Worm (Caenorhabditis elegans) whole organism, L1 larva: Measurements from ENCODE around the gene K07B1.4.

Source experiments
- C34B4.2 ChIP-seq: sonication (generic microtip); optimal IDR thresholded peaks from 2 replicates; lab custom pipeline; 2017; ENCODE audit warnings: mild to moderate bottlenecking, missing genetic modification characterization, missing compliant biosample characterization
- F16B12.6 ChIP-seq: fragments of 150-350 bp; optimal IDR thresholded peaks from 2 replicates; lab custom pipeline; 2014; ENCODE audit warnings: missing biosample characterization, missing genetic modification characterization
- Y116A8C.19 ChIP-seq: sonication (generic microtip); optimal IDR thresholded peaks from 2 replicates; lab custom pipeline; 2016; ENCODE audit warnings: missing compliant biosample characterization, missing genetic modification characterization, borderline replicate concordance
- aha-1 ChIP-seq: fragments of 150-350 bp; optimal IDR thresholded peaks from 2 replicates; lab custom pipeline; 2014; ENCODE audit warnings: missing biosample characterization, missing genetic modification characterization
- alr-1 ChIP-seq: fragments of 200-800 bp; sonication (Bioruptor generic); optimal IDR thresholded peaks from 2 replicates; lab custom pipeline; 2018; ENCODE audit warnings: borderline replicate concordance, mild to moderate bottlenecking, missing genetic modification characterization, missing compliant biosample characterization
- aly-2 ChIP-seq: fragments of 150-350 bp; optimal IDR thresholded peaks from 2 replicates; lab custom pipeline; 2014; ENCODE audit warnings: missing biosample characterization, missing genetic modification characterization
- ama-1 ChIP-seq: fragments of 150-350 bp; optimal IDR thresholded peaks from 2 replicates; lab custom pipeline; 2014
- ceh-63 ChIP-seq: fragments of 200-800 bp; sonication (Bioruptor generic); optimal IDR thresholded peaks from 2 replicates; lab custom pipeline; 2018; ENCODE audit warnings: mild to moderate bottlenecking, missing genetic modification characterization, missing compliant biosample characterization
- ceh-90 ChIP-seq: sonication (generic microtip); optimal IDR thresholded peaks from 2 replicates; lab custom pipeline; 2016; ENCODE audit warnings: missing genetic modification characterization, missing compliant biosample characterization
- dsc-1 ChIP-seq: sonication (generic microtip); optimal IDR thresholded peaks from 2 replicates; lab custom pipeline; 2016; ENCODE audit warnings: mild to moderate bottlenecking, missing genetic modification characterization, missing compliant biosample characterization
- efl-1 ChIP-seq, 4 experiments: fragments of 150-350 bp; optimal IDR thresholded peaks in 3 of 4; peaks in 1 of 4; 1 replicate in 1 of 4; 2 replicates in 3 of 4; lab custom pipeline; 2014; ENCODE audit warnings: missing biosample characterization in 2 of 4, missing genetic modification characterization in 2 of 4, missing genetic modification reagents in 2 of 4
- egl-13 ChIP-seq: sonication (generic microtip); optimal IDR thresholded peaks from 2 replicates; lab custom pipeline; 2016; ENCODE audit warnings: missing genotype, missing genetic modification reagents, missing genetic modification characterization, missing compliant biosample characterization
- egl-27 ChIP-seq, 2 experiments: fragments of 150-350 bp in 1 of 2; sonication (generic microtip); optimal IDR thresholded peaks; 3 replicates each; lab custom pipeline; 2017 to 2018; ENCODE audit warnings: missing biosample characterization in 2 of 2, missing genetic modification characterization in 2 of 2, missing genetic modification reagents in 2 of 2
- fkh-4 ChIP-seq: sonication (generic microtip); optimal IDR thresholded peaks from 2 replicates; lab custom pipeline; 2016; ENCODE audit warnings: missing compliant biosample characterization, missing genetic modification characterization, borderline replicate concordance
- fkh-8 ChIP-seq: sonication (generic microtip); optimal IDR thresholded peaks from 2 replicates; lab custom pipeline; 2016; ENCODE audit warnings: mild to moderate bottlenecking, missing genetic modification characterization, missing compliant biosample characterization
- grh-1 ChIP-seq: fragments of 200-800 bp; sonication (Bioruptor generic); IDR thresholded peaks from 2 replicates; pipeline ENCODE4 v1.3.6; 2022; ENCODE audit warnings: missing genetic modification reagents, missing genetic modification characterization, missing compliant biosample characterization
- hlh-4 ChIP-seq: sonication (generic microtip); optimal IDR thresholded peaks from 2 replicates; lab custom pipeline; 2016; ENCODE audit warnings: mild to moderate bottlenecking, missing genetic modification characterization, missing compliant biosample characterization
- hpl-2 ChIP-seq: fragments of 150-350 bp; optimal IDR thresholded peaks from 2 replicates; lab custom pipeline; 2014; ENCODE audit warnings: missing biosample characterization, missing genetic modification reagents, missing genetic modification characterization
- isw-1 ChIP-seq: fragments of 200-800 bp; sonication (Bioruptor generic); IDR thresholded peaks from 2 replicates; pipeline ENCODE4 v1.3.6; 2022; ENCODE audit warnings: missing genetic modification characterization, missing compliant biosample characterization
- lin-15B ChIP-seq: fragments of 150-350 bp; sonication (generic microtip); optimal IDR thresholded peaks from 3 replicates; lab custom pipeline; 2014; ENCODE audit warnings: missing biosample characterization, missing genetic modification characterization
- lin-39 ChIP-seq: fragments of 150-350 bp; optimal IDR thresholded peaks from 2 replicates; lab custom pipeline; 2014; ENCODE audit warnings: missing biosample characterization, missing genetic modification reagents, missing genetic modification characterization
- lir-3 ChIP-seq: sonication (generic microtip); optimal IDR thresholded peaks from 2 replicates; lab custom pipeline; 2016; ENCODE audit warnings: mild to moderate bottlenecking, missing genetic modification characterization, moderate library complexity, missing compliant biosample characterization; ENCODE audit not compliant: poor library complexity
- lsy-2 ChIP-seq, 2 experiments: fragments of 150-350 bp; optimal IDR thresholded peaks; 2 replicates each; lab custom pipeline; 2014; ENCODE audit warnings: missing biosample characterization in 2 of 2, missing genetic modification characterization in 2 of 2
- mef-2 ChIP-seq: fragments of 150-350 bp; optimal IDR thresholded peaks from 2 replicates; lab custom pipeline; 2014; ENCODE audit warnings: missing biosample characterization, missing genetic modification characterization
- nhr-12 ChIP-seq: sonication (generic microtip); optimal IDR thresholded peaks from 2 replicates; lab custom pipeline; 2017; ENCODE audit warnings: missing biosample characterization, missing genetic modification characterization
- nhr-19 ChIP-seq: fragments of 200-800 bp; sonication (Bioruptor generic); conservative IDR thresholded peaks from 2 replicates; pipeline ENCODE4 v1.3.6; 2022; ENCODE audit warnings: missing genetic modification characterization, missing compliant biosample characterization
- nhr-237 ChIP-seq: fragments of 150-350 bp; optimal IDR thresholded peaks from 2 replicates; lab custom pipeline; 2014; ENCODE audit warnings: missing biosample characterization, missing genetic modification characterization
- nhr-71 ChIP-seq: sonication (generic microtip); optimal IDR thresholded peaks from 2 replicates; lab custom pipeline; 2016; ENCODE audit warnings: mild to moderate bottlenecking, missing genetic modification characterization, moderate library complexity, missing compliant biosample characterization
- nhr-85 ChIP-seq: sonication (generic microtip); peaks from one replicate; lab custom pipeline; 2016; ENCODE audit warnings: missing genetic modification characterization, inconsistent platforms, missing compliant biosample characterization
- pax-3 ChIP-seq: fragments of 200-800 bp; sonication (Bioruptor generic); optimal IDR thresholded peaks from 2 replicates; lab custom pipeline; 2018; ENCODE audit warnings: mild to moderate bottlenecking, missing genetic modification characterization, moderate library complexity, missing compliant biosample characterization
- snpc-4 ChIP-seq: fragments of 150-350 bp; optimal IDR thresholded peaks from 2 replicates; lab custom pipeline; 2014; ENCODE audit warnings: missing biosample characterization, missing genetic modification characterization
- sptf-1 ChIP-seq: fragments of 150-350 bp; optimal IDR thresholded peaks from 2 replicates; lab custom pipeline; 2014; ENCODE audit warnings: missing biosample characterization, missing genetic modification characterization
- sup-37 ChIP-seq: fragments of 200-800 bp; sonication (Bioruptor generic); optimal IDR thresholded peaks from 2 replicates; lab custom pipeline; 2018; ENCODE audit warnings: mild to moderate bottlenecking, missing genetic modification characterization, missing compliant biosample characterization
- swsn-7 ChIP-seq: sonication (generic microtip); optimal IDR thresholded peaks from 2 replicates; lab custom pipeline; 2016; ENCODE audit warnings: missing genetic modification characterization, missing compliant biosample characterization
- tlp-1 ChIP-seq: fragments of 150-350 bp; optimal IDR thresholded peaks from 2 replicates; lab custom pipeline; 2014; ENCODE audit warnings: missing biosample characterization, missing genetic modification characterization
- unc-30 ChIP-seq: sonication (generic microtip); optimal IDR thresholded peaks from 2 replicates; lab custom pipeline; 2017; ENCODE audit warnings: missing biosample characterization, missing genetic modification characterization
- unc-98 ChIP-seq: fragments of 200-800 bp; sonication (Bioruptor generic); IDR thresholded peaks from 2 replicates; pipeline ENCODE4 v1.3.6; 2022; ENCODE audit warnings: missing genetic modification characterization, missing compliant biosample characterization
- xbp-1 ChIP-seq: sonication (generic microtip); optimal IDR thresholded peaks from 2 replicates; lab custom pipeline; 2016; ENCODE audit warnings: missing genetic modification characterization, missing compliant biosample characterization
- zag-1 ChIP-seq: fragments of 150-350 bp; optimal IDR thresholded peaks from 2 replicates; lab custom pipeline; 2014; ENCODE audit warnings: missing biosample characterization, missing genetic modification characterization
- zip-4 ChIP-seq: fragments of 200-800 bp; sonication (Bioruptor generic); optimal IDR thresholded peaks from 2 replicates; lab custom pipeline; 2018; ENCODE audit warnings: mild to moderate bottlenecking, missing genetic modification characterization, moderate library complexity, missing compliant biosample characterization
- ztf-4 ChIP-seq: fragments of 150-350 bp; optimal IDR thresholded peaks from 2 replicates; lab custom pipeline; 2014; ENCODE audit warnings: missing biosample characterization, missing genetic modification characterization

K07B1.4 gene

DNA sequence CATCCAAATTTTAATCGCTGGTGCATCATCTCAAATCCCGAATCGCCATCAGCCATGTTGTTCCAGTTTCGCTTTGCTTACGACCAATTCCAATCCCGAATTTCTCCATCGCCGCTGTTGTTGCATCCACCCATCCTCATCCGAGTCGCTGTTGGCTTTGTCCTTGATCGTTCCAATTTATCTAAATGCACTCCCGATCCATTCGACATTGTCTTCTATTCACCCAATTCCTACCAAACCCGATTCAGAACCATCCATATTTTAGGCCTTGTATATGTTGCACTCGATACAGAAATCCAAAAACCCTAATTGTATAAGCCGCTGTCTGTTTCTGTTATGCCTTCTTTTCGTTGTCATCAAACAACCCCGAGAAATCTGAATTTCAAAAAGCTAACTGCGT is 11.5 kb downstream of the K07B1.4 start (continued):
- TF ChIP-seq zag-1 (tag; lab: Kevin White, UChicago): no peak
- no peak for TF ChIP-seq mef-2 (tag; lab: Kevin White, UChicago)
- no peak for TF ChIP-seq F16B12.6 (tag; lab: Kevin White, UChicago)
- no peak for TF ChIP-seq snpc-4
- no peak for TF ChIP-seq hlh-4 (tag; lab: Kevin White, UChicago)
- TF ChIP-seq ama-1 (lab: Kevin White, UChicago): no peak
- no peak for TF ChIP-seq fkh-8 (tag; lab: Kevin White, UChicago)
- TF ChIP-seq nhr-19 (GFP tag; lab: Robert Waterston, UW): peak; percentile 24; the same call in 1 of the 2 replicates
- TF ChIP-seq pax-3: no peak
- no peak for TF ChIP-seq ceh-90
- no peak for TF ChIP-seq egl-13
- no peak for TF ChIP-seq lir-3 (tag; lab: Kevin White, UChicago)
- no peak for TF ChIP-seq alr-1 (tag; lab: Kevin White, UChicago)
- TF ChIP-seq lsy-2 (tag; optimal IDR thresholded peaks at IDR 0.05; lab: Kevin White, UChicago): no peak
- TF ChIP-seq sptf-1 (tag; lab: Kevin White, UChicago): no peak
- peak; percentile 56 for TF ChIP-seq grh-1
- TF ChIP-seq unc-98 (GFP tag; lab: Robert Waterston, UW): no peak
- TF ChIP-seq ztf-4 (tag; lab: Kevin White, UChicago): no peak
- no peak for TF ChIP-seq Y116A8C.19 (tag; lab: Kevin White, UChicago)
- no peak for TF ChIP-seq tlp-1
- TF ChIP-seq hpl-2 (GFP tag; lab: Kevin White, UChicago): no peak

DNA sequence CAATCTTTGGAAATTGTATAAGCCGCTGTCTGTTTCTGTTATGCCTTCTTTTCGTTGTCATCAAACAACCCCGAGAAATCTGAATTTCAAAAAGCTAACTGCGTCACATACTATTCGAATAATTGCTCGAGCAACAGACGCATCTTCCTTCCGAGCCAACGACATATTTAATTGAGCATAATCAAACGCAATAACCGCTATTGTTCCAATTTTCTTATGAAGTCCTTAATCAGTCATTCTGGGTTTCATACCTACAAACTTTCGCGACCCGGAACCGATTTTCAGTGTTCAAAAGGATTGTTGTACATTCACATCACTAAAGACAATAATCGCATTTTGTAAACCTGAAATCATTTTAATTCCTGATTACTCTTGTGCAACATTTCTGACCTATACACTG is 13.0 kb downstream of the K07B1.4 start:
- TF ChIP-seq grh-1: peak; percentile 37; the same call in 1 of the 2 replicates

DNA sequence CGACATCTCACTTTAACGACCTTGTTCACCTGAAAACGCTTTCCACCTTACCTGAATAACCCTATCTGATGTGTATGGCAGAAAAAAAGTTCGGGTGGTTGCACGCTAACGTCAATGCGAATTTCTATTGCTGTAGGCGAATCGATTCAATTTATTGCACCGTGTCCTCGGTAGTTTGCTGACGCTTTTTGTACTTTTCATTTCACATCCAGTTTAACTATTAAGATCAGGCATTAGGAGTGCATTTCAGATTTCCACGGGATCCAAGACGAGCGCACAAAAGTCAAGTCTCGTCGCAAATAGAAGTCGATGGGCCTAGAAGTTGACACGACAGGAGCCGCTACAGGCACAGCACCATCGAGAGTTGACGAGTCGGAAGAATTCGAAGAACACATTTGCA is 13.5 kb downstream of the K07B1.4 start:
- TF ChIP-seq grh-1 (peak; percentile 23; the same call in 1 of the 2 replicates), nhr-19 (GFP tag; lab: Robert Waterston, UW) (peak; percentile 16)

DNA sequence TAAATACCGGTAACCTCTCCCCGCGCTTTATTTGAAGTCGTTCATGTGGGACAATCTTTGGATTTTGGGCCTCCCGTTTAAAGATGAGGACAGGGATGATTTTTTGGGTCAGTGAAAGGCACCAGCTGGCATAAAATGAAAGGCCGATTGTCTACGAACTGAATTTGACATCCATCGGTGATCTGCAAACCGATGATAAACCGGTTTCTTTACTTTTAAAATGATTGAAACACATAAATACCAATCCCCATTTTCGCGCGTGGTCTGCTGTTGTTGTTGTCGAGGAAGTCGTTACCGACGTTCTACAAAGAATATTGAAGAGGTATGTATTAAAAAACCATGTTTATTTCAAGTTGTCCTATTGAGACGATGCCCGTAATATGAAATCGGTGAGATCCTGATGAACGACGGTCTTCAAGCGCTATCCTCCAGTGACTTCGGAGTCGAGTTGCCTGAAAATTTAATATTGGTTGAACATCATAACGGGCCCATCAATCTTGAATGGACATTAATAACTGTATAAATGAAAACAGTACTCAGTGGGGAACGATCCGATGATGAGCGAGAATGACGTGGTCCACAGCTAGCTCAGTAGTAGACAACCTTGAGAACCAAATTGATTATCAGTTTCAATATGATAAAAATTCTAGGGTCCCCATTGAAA is 14.3 kb downstream of the K07B1.4 start:
- no peak for TF ChIP-seq nhr-71 (tag; lab: Kevin White, UChicago)
- peak; percentile 20 for TF ChIP-seq nhr-85
- TF ChIP-seq nhr-19 (GFP tag; lab: Robert Waterston, UW): 0 out of 2 replicates have a peak, but pooled peaks have one; percentile 25
- peak; percentile 14; the same call in 1 of the 2 replicates for TF ChIP-seq isw-1 (GFP tag; lab: Robert Waterston, UW)
- no peak for TF ChIP-seq unc-30
- TF ChIP-seq aha-1 (tag; lab: Kevin White, UChicago): no peak
- no peak for TF ChIP-seq efl-1 (optimal IDR thresholded peaks at IDR 0.05; lab: Kevin White, UChicago)
- TF ChIP-seq efl-1 (GFP tag; optimal IDR thresholded peaks at IDR 0.05 in 1 of 2; lab: Kevin White, UChicago): peak in 1 of 2 experiments; percentile 93
- no peak for TF ChIP-seq tlp-1
- TF ChIP-seq lin-15B (tag; lab: Kevin White, UChicago): no peak
- TF ChIP-seq aly-2 (tag; lab: Kevin White, UChicago): no peak

DNA sequence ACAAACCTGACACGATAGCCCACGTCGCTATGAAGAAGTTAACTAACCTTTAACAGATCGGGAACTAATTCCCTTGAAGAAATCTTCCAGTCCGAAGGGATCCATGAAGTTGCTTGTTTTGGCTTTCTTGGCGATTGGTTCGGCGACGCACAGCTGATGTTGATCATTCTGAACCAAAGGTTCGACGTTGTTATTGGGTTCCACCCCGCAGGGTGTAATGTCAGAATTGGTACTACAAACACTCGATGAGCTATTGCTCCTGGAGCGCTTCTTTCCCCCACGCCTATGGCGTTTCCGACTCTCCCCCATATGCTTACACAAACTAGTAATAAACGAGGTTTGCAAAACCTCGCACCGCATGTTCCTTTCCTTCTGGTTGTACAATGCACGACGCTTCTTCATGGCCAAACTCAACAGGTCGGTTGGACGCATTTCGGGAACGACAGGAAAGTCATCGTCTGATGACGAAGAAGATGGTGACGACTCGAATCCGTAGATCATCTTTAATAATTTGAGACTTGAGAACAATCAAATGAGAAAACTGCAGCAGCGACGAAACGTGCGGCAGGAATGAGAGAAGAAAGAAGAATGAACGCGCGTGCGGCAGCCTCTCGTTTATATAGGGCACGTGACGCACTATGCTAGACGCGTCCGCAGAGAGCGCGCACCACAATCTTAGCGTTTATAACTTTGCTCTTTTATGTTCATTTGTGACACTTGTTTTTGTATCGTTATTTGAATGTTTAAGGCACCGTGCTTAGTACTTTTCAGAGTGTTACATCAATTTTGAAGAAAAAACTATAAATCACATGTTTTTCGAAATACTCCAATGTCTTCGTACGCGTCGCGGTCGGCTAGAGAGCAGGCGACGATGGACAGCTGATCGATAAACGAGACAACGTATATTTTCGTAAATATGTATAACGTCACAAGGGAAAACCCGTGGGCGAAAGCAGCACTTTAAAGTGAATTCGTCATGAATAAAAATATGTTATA is 15.2 kb downstream of the K07B1.4 start, which contains the start of gene tos-1:
Gene tos-1 (minus strand): TSS at position 575 of the 996 bp plus-strand sequence.
- TF ChIP-seq swsn-7 (tag; lab: Kevin White, UChicago) (peak; percentile 100), nhr-237 (tag; lab: Kevin White, UChicago) (peak; percentile 94), zip-4 (GFP tag; lab: Kevin White, UChicago) (peak; percentile 98), efl-1 (optimal IDR thresholded peaks at IDR 0.05; lab: Kevin White, UChicago) (peak; percentile 90 to 92), efl-1 (GFP tag; optimal IDR thresholded peaks at IDR 0.05 in 1 of 2; lab: Kevin White, UChicago) (peak; percentile 78 to 99), lin-15B (tag; lab: Kevin White, UChicago) (peak; percentile 66), lin-39 (tag; lab: Kevin White, UChicago) (peak; percentile 86), snpc-4 (peak; percentile 73), Y116A8C.19 (tag; lab: Kevin White, UChicago) (peak; percentile 44), sup-37 (peak; percentile 98), dsc-1 (tag; lab: Kevin White, UChicago) (peak; percentile 100), fkh-4 (tag; lab: Kevin White, UChicago) (peak; percentile 92), nhr-12 (tag; lab: Kevin White, UChicago) (peak; percentile 71), C34B4.2 (tag; lab: Kevin White, UChicago) (peak; percentile 90), ceh-63 (GFP tag; lab: Kevin White, UChicago) (peak; percentile 48), xbp-1 (tag; lab: Kevin White, UChicago) (peak; percentile 99), egl-27 (tag; optimal IDR thresholded peaks at IDR 0.05; lab: Kevin White, UChicago) (peak; percentile 82 to 95)
